Fruit fly (Drosophila melanogaster): ENCODE measurements around the gene Cp7Fa.

- TF ChIP-seq CG8478 (optimal IDR thresholded peaks at IDR 0.05), result no peak
- TF ChIP-seq CTCF (optimal IDR thresholded peaks at IDR 0.05), result no peak
These were observed 22.8 kb downstream of the Cp7Fa start for dm6 chrX:8493473-8493872.
